Worm (Caenorhabditis elegans): ENCODE results near the gene lys-10.

DNA sequence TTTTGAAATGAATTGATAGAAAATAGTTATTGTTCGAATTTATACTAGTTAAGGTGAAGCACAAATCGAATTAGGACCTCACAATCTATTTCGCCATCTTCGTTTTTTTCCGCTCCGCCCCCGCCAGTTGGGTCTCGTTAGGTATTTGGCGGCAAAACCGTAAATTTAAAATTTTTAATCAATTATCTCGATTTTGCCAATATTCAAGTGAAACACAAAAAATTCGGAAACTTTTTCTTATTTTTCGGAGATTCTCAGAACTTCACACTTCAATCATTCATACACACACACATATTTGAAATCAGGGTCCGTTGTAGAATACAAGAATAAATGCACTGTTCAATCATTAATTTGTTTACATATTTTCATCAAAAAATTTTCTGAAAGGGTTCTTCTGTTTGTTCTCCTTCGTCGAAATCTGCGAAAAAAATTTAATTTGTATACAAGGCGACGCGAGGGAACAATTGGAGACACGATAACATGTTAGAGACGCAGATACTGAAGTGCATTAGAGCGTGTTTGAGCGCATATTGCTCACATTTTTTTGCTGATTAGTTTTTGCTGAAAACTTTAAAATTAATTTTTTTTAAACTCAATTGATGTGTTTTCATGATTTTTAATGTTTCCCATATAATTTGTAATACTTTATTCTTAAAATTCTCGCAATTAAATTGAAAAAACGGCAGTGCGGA, 27.2 kb downstream of the lys-10 start, which contains the start of gene D2096.5:
- TF ChIP-seq daf-12 (tag; optimal IDR thresholded peaks at IDR 0.05) (no peak), nhr-28 (tag; optimal IDR thresholded peaks at IDR 0.05) (no peak), ceh-16 (tag; optimal IDR thresholded peaks at IDR 0.05) (no peak), skn-1 (tag; optimal IDR thresholded peaks at IDR 0.05) (no peak), elt-3 (tag; optimal IDR thresholded peaks at IDR 0.05) (no peak), tbx-2 (tag; optimal IDR thresholded peaks at IDR 0.05) (no peak), nhr-77 (tag; optimal IDR thresholded peaks at IDR 0.05) (no peak), ztf-11 (tag; optimal IDR thresholded peaks at IDR 0.05) (no peak), fkh-10 (GFP tag; optimal IDR thresholded peaks at IDR 0.05) (no peak)
